Fruit fly (Drosophila melanogaster): Measurements from ENCODE around the gene RfC3.

The RfC3 gene

DNA sequence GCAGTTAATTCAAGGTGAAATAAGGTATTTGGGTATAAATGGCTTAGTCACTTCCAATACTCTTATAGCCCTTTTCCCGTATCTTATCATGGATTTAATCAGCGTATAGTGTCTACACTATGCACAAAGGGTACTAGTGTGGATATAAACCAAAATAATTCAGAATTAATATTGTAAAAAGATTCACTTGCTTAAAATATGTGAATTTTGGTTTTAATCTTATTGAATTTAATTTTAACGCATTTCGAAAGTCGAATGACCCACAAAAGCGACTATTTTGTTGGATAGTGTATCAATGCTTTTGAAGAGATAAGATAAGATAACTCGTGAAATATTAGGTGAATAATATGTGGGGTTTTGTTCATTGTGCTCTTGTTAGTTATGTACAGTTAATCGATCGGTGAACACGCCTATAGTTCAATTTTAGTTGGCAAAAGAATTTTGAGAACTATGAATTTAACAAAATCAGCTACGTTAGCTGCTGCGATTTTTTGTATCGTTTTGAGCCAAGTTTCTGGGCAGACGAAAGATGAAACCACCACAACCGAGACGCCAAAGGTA is 37.0 kb upstream of the RfC3 start, which contains the start of gene CG5096:
CG5096 (plus strand) TSS at position 374 of the 561 bp plus-strand sequence.
- TF ChIP-seq ss (GFP tag; optimal IDR thresholded peaks at IDR 0.05), result no peak
- peak; percentile 81 for TF ChIP-seq esn (GFP tag; optimal IDR thresholded peaks at IDR 0.05)
- TF ChIP-seq CG6808 (GFP tag; optimal IDR thresholded peaks at IDR 0.05), result no peak
- peak; percentile 55 for TF ChIP-seq OdsH (GFP tag; optimal IDR thresholded peaks at IDR 0.05)
- TF ChIP-seq CG7368 (GFP tag; optimal IDR thresholded peaks at IDR 0.05), result peak; percentile 51
- TF ChIP-seq CG8319 (GFP tag; optimal IDR thresholded peaks at IDR 0.05), result peak; percentile 36
- TF ChIP-seq acj6 (GFP tag; optimal IDR thresholded peaks at IDR 0.05), result peak; percentile 60
- no peak for TF ChIP-seq CG6276 (GFP tag; optimal IDR thresholded peaks at IDR 0.05)
- peak; percentile 92 for TF ChIP-seq Eip78C (GFP tag)
- peak; percentile 69 for TF ChIP-seq CG6792 (GFP tag; optimal IDR thresholded peaks at IDR 0.05)
- TF ChIP-seq CG10631 (GFP tag; optimal IDR thresholded peaks at IDR 0.05), result peak; percentile 43
- TF ChIP-seq Sox14 (GFP tag; optimal IDR thresholded peaks at IDR 0.05), result peak; percentile 63
- TF ChIP-seq Eip75B (GFP tag; optimal IDR thresholded peaks at IDR 0.05), result peak; percentile 72
- TF ChIP-seq CG11294 (GFP tag; IDR thresholded peaks at IDR 0.05), result no peak
- peak; percentile 59 for TF ChIP-seq CG31627 (GFP tag; optimal IDR thresholded peaks at IDR 0.05)
- TF ChIP-seq CG10669 (GFP tag; optimal IDR thresholded peaks at IDR 0.05), result peak; percentile 51
- TF ChIP-seq fkh (GFP tag; optimal IDR thresholded peaks at IDR 0.05), result peak; percentile 33
- no peak for TF ChIP-seq net (GFP tag; optimal IDR thresholded peaks at IDR 0.05)
- peak; percentile 81 for TF ChIP-seq Eip93F (GFP tag; optimal IDR thresholded peaks at IDR 0.05)
- TF ChIP-seq Blimp-1 (GFP tag; optimal IDR thresholded peaks at IDR 0.05), result no peak
- TF ChIP-seq CG16779 (tag; optimal IDR thresholded peaks at IDR 0.05), result no peak
- no peak for TF ChIP-seq CG32006 (GFP tag; optimal IDR thresholded peaks at IDR 0.05)
- no peak for TF ChIP-seq CG4318 (GFP tag; optimal IDR thresholded peaks at IDR 0.05)
- TF ChIP-seq fd85E (GFP tag; optimal IDR thresholded peaks at IDR 0.05), result no peak
- TF ChIP-seq CG11762 (GFP tag; optimal IDR thresholded peaks at IDR 0.05; ENCODE audit: insufficient read depth), result peak; percentile 34
- peak; percentile 64 for TF ChIP-seq cyc (GFP tag; optimal IDR thresholded peaks at IDR 0.05)
- peak; percentile 14 for TF ChIP-seq CG11902 (GFP tag; optimal IDR thresholded peaks at IDR 0.05)
- no peak; the same call in 1 of the 3 replicates for TF ChIP-seq CG8119 (GFP tag; IDR thresholded peaks at IDR 0.05)
- no peak for TF ChIP-seq achi (GFP tag; optimal IDR thresholded peaks at IDR 0.05)
- peak; percentile 39 for TF ChIP-seq CG3032 (tag; optimal IDR thresholded peaks at IDR 0.05)
- no peak for TF ChIP-seq salr (GFP tag; optimal IDR thresholded peaks at IDR 0.05)
- no peak for TF ChIP-seq CG1621 (tag; optimal IDR thresholded peaks at IDR 0.05)
- no peak for TF ChIP-seq Smox (GFP tag; optimal IDR thresholded peaks at IDR 0.05)
- peak; percentile 76 for TF ChIP-seq topi (GFP tag; optimal IDR thresholded peaks at IDR 0.05)
- TF ChIP-seq Sox15 (GFP tag; optimal IDR thresholded peaks at IDR 0.05), result no peak
- TF ChIP-seq CG8632 (GFP tag; optimal IDR thresholded peaks at IDR 0.05), result peak; percentile 69
- no peak; the same call in 1 of the 2 replicates for TF ChIP-seq Gug (GFP tag; IDR thresholded peaks at IDR 0.05)
- TF ChIP-seq Hr39 (GFP tag; optimal IDR thresholded peaks at IDR 0.05), result no peak
- peak; percentile 66 for TF ChIP-seq lz (GFP tag; optimal IDR thresholded peaks at IDR 0.05)
- TF ChIP-seq dac (GFP tag; optimal IDR thresholded peaks at IDR 0.05), result no peak
- no peak for TF ChIP-seq svp (GFP tag)
- TF ChIP-seq CG6854 (GFP tag; optimal IDR thresholded peaks at IDR 0.05), result no peak
- TF ChIP-seq Ets21C (GFP tag; optimal IDR thresholded peaks at IDR 0.05), result peak; percentile 37
- no peak for TF ChIP-seq Sox102F (GFP tag; optimal IDR thresholded peaks at IDR 0.05)
- no peak for TF ChIP-seq CG6163 (GFP tag; IDR thresholded peaks at IDR 0.05)
- TF ChIP-seq CG9139 (GFP tag; optimal IDR thresholded peaks at IDR 0.05), result no peak
- TF ChIP-seq CG34406 (GFP tag; optimal IDR thresholded peaks at IDR 0.05), result peak; percentile 73
- no peak for TF ChIP-seq spab (GFP tag; optimal IDR thresholded peaks at IDR 0.05)
- no peak for TF ChIP-seq pdm3 (GFP tag; optimal IDR thresholded peaks at IDR 0.05)
- peak; percentile 67 for TF ChIP-seq CG15336 (GFP tag; IDR thresholded peaks at IDR 0.05)
- TF ChIP-seq Met (GFP tag; optimal IDR thresholded peaks at IDR 0.05), result peak; percentile 80
- peak; percentile 54 for TF ChIP-seq Hr4 (GFP tag; optimal IDR thresholded peaks at IDR 0.05)
